Worm (Caenorhabditis elegans) whole organism, L4 larva: ENCODE data around the gene T08D10.4.

Source experiments
- arid-1 ChIP-seq: fragments of 200-800 bp; sonication (Bioruptor generic); conservative IDR thresholded peaks from 2 replicates; pipeline ENCODE4 v1.3.6; 2022; ENCODE audit warnings: missing genetic modification reagents, missing genetic modification characterization, missing compliant biosample characterization
- dmd-8 ChIP-seq: fragments of 200-800 bp; sonication (Bioruptor generic); IDR thresholded peaks from 2 replicates; pipeline ENCODE4 v1.3.6; 2022; ENCODE audit warnings: missing genetic modification characterization, missing compliant biosample characterization

DNA sequence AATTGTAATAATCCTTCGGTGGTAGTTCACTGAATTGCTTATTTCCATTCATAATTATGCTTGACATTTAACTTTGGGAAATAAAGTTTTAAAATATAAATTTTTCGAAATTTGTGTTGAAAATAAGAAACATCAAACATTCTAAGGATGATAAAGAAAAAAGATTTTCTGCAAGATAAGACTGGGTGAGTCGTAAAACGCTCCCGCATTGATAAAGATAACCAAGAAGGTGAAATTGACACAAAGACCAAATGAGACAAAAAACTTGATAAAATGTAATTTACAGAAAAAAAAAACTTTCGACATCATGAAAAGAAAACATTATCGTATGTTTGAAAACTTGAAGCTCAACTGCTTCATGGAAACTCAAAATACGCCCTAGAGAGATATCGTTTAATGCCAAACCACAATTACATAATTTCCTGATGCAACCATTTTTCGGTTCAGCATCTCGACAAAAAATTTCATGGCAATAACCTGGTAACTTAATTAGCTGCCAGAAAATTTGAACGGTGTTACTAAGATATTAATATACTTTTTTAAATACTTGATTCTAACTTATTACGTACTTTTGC lies 15.0 kb upstream of the T08D10.4 start:
- TF ChIP-seq arid-1 (GFP tag; lab: Robert Waterston, UW): no peak
- no peak for TF ChIP-seq dmd-8 (GFP tag; lab: Robert Waterston, UW)
